Worm (Caenorhabditis elegans): ENCODE results near the gene chil-27.

DNA sequence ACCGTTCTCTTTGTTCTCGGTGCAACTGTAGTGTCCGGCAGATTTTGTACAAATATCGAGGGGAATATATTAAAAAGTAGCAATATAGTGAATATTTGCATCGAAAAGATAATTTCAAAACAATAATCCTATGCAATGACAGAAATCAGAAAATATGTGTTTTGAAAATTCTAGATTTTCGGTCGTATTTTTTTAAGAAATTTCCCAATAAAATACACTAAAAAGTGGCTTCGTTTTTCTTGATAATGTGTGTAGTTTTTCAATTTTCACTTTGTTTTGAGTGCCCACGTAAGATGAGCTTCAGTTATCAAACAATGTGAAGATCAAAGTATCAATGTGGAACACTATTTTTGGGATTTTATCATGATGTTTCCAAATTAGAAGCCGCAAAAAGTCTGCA, 39.2 kb downstream of the chil-27 start, which contains the start of gene gcy-1:
- TF ChIP-seq ztf-11 (tag; optimal IDR thresholded peaks at IDR 0.05) = no peak
- no peak for TF ChIP-seq R02D3.7 (tag; optimal IDR thresholded peaks at IDR 0.05)
- no peak for TF ChIP-seq ama-1 (optimal IDR thresholded peaks at IDR 0.05)
- TF ChIP-seq gmeb-1 (tag; optimal IDR thresholded peaks at IDR 0.05) = no peak
- TF ChIP-seq egl-27 (tag; optimal IDR thresholded peaks at IDR 0.05) = no peak
- no peak for TF ChIP-seq nhr-77 (tag; optimal IDR thresholded peaks at IDR 0.05)

All from whole organism, L2 larva.